Worm (Caenorhabditis elegans) whole organism, late embryonic: ENCODE measurements around the gene T07C4.12.

Experiments
- C08G9.2 ChIP-seq: sonication (generic microtip); optimal IDR thresholded peaks from 2 replicates; lab custom pipeline; 2016; ENCODE audit warnings: mild to moderate bottlenecking, missing genetic modification characterization, moderate library complexity, missing compliant biosample characterization
- C38D4.7 ChIP-seq: fragments of 200-800 bp; sonication (Bioruptor generic); optimal IDR thresholded peaks from 2 replicates; lab custom pipeline; 2018; ENCODE audit warnings: mild to moderate bottlenecking, missing genetic modification characterization, moderate library complexity, missing compliant biosample characterization
- F13H6.1 ChIP-seq: sonication (generic microtip); optimal IDR thresholded peaks from 2 replicates; lab custom pipeline; 2016; ENCODE audit warnings: missing genetic modification characterization, missing compliant biosample characterization
- T23F11.4 ChIP-seq: fragments of 200-800 bp; sonication (Bioruptor generic); optimal IDR thresholded peaks from 2 replicates; lab custom pipeline; 2018; ENCODE audit warnings: mild to moderate bottlenecking, missing genetic modification characterization, missing compliant biosample characterization
- ahr-1 ChIP-seq: sonication (generic microtip); optimal IDR thresholded peaks from 2 replicates; lab custom pipeline; 2016; ENCODE audit warnings: missing genetic modification characterization, missing compliant biosample characterization
- ceh-19 ChIP-seq: fragments of 200-800 bp; sonication (Bioruptor generic); optimal IDR thresholded peaks from 2 replicates; lab custom pipeline; 2018; ENCODE audit warnings: mild to moderate bottlenecking, missing genetic modification characterization, missing compliant biosample characterization
- ceh-2 ChIP-seq: sonication (generic microtip); optimal IDR thresholded peaks from 2 replicates; lab custom pipeline; 2016; ENCODE audit warnings: missing genotype, missing genetic modification characterization, missing compliant biosample characterization
- ceh-22 ChIP-seq: sonication (generic microtip); optimal IDR thresholded peaks from 2 replicates; lab custom pipeline; 2017; ENCODE audit warnings: missing biosample characterization, missing genetic modification characterization
- ceh-24 ChIP-seq: sonication (generic microtip); optimal IDR thresholded peaks from 2 replicates; lab custom pipeline; 2016; ENCODE audit warnings: mild to moderate bottlenecking, missing genetic modification characterization, missing compliant biosample characterization
- ceh-31 ChIP-seq: sonication (generic microtip); optimal IDR thresholded peaks from 2 replicates; lab custom pipeline; 2016; ENCODE audit warnings: missing genetic modification characterization, missing compliant biosample characterization
- ceh-48 ChIP-seq: sonication (generic microtip); optimal IDR thresholded peaks from 2 replicates; lab custom pipeline; 2016; ENCODE audit warnings: missing genetic modification characterization, inconsistent platforms, missing compliant biosample characterization
- ceh-9 ChIP-seq: sonication (generic microtip); optimal IDR thresholded peaks from 2 replicates; lab custom pipeline; 2016; ENCODE audit warnings: mild to moderate bottlenecking, missing genetic modification characterization, inconsistent platforms, missing compliant biosample characterization
- che-1 ChIP-seq: sonication (generic microtip); optimal IDR thresholded peaks from 2 replicates; lab custom pipeline; 2016; ENCODE audit warnings: mild to moderate bottlenecking, missing genetic modification characterization, missing compliant biosample characterization
- dmd-4 ChIP-seq: sonication (generic microtip); optimal IDR thresholded peaks from 2 replicates; lab custom pipeline; 2016; ENCODE audit warnings: borderline replicate concordance, missing genetic modification characterization, missing compliant biosample characterization
- elt-2 ChIP-seq: sonication (generic microtip); optimal IDR thresholded peaks from 2 replicates; lab custom pipeline; 2016; ENCODE audit warnings: missing genetic modification reagents, missing genetic modification characterization, missing compliant biosample characterization
- ets-4 ChIP-seq: sonication (generic microtip); optimal IDR thresholded peaks from 2 replicates; lab custom pipeline; 2016; ENCODE audit warnings: missing genetic modification characterization, missing compliant biosample characterization
- eyg-1 ChIP-seq: sonication (generic microtip); optimal IDR thresholded peaks from 2 replicates; lab custom pipeline; 2016; ENCODE audit warnings: missing genotype, missing genetic modification characterization, missing compliant biosample characterization
- fax-1 ChIP-seq: sonication (generic microtip); optimal IDR thresholded peaks from 2 replicates; lab custom pipeline; 2016; ENCODE audit warnings: missing genotype, missing genetic modification characterization, missing compliant biosample characterization
- hlh-13 ChIP-seq: fragments of 200-800 bp; sonication (Bioruptor generic); optimal IDR thresholded peaks from 2 replicates; lab custom pipeline; 2018; ENCODE audit warnings: mild to moderate bottlenecking, missing genetic modification characterization, missing compliant biosample characterization
- nhr-11 ChIP-seq: fragments of 150-350 bp; optimal IDR thresholded peaks from 2 replicates; lab custom pipeline; 2014; ENCODE audit warnings: missing biosample characterization, missing genetic modification characterization
- npax-4 ChIP-seq: sonication (generic microtip); optimal IDR thresholded peaks from 2 replicates; lab custom pipeline; 2016; ENCODE audit warnings: missing genetic modification characterization, missing compliant biosample characterization
- pax-1 ChIP-seq: fragments of 150-350 bp; optimal IDR thresholded peaks from 2 replicates; lab custom pipeline; 2014; ENCODE audit warnings: missing biosample characterization, missing genetic modification characterization
- pha-2 ChIP-seq: sonication (generic microtip); optimal IDR thresholded peaks from 2 replicates; lab custom pipeline; 2017; ENCODE audit warnings: mild to moderate bottlenecking, missing genetic modification characterization, missing compliant biosample characterization
- pqm-1 ChIP-seq: sonication (generic microtip); optimal IDR thresholded peaks from 2 replicates; lab custom pipeline; 2016; ENCODE audit warnings: missing genetic modification characterization, missing compliant biosample characterization
- pros-1 ChIP-seq: fragments of 150-350 bp; optimal IDR thresholded peaks from 2 replicates; lab custom pipeline; 2014; ENCODE audit warnings: missing biosample characterization, missing genetic modification reagents, missing genetic modification characterization
- ref-2 ChIP-seq: sonication (generic microtip); optimal IDR thresholded peaks from 2 replicates; lab custom pipeline; 2016; ENCODE audit warnings: missing genetic modification characterization, missing compliant biosample characterization
- sdc-2 ChIP-seq: sonication (generic microtip); optimal IDR thresholded peaks from 2 replicates; lab custom pipeline; 2016; ENCODE audit warnings: missing genotype, missing genetic modification characterization, missing compliant biosample characterization
- sox-2 ChIP-seq: fragments of 200-800 bp; sonication (Bioruptor generic); IDR thresholded peaks from 2 replicates; pipeline ENCODE4 v1.3.6; 2022; ENCODE audit warnings: missing genetic modification reagents, missing genetic modification characterization, missing compliant biosample characterization
- sox-4 ChIP-seq: sonication (generic microtip); optimal IDR thresholded peaks from 2 replicates; lab custom pipeline; 2017; ENCODE audit warnings: mild to moderate bottlenecking, missing genetic modification characterization, inconsistent platforms, missing compliant biosample characterization
- syd-9 ChIP-seq: sonication (generic microtip); optimal IDR thresholded peaks from 2 replicates; lab custom pipeline; 2016; ENCODE audit warnings: mild to moderate bottlenecking, missing genetic modification characterization, moderate library complexity, missing compliant biosample characterization
- tbx-2 ChIP-seq: sonication (generic microtip); optimal IDR thresholded peaks from 2 replicates; lab custom pipeline; 2016; ENCODE audit warnings: missing genetic modification characterization, missing compliant biosample characterization
- unc-42 ChIP-seq: sonication (generic microtip); optimal IDR thresholded peaks from 2 replicates; lab custom pipeline; 2016; ENCODE audit warnings: missing genotype, missing genetic modification characterization, missing compliant biosample characterization
- unc-86 ChIP-seq: sonication (generic microtip); optimal IDR thresholded peaks from 2 replicates; lab custom pipeline; 2016; ENCODE audit warnings: missing genetic modification characterization, missing compliant biosample characterization
- ztf-16 ChIP-seq: sonication (generic microtip); optimal IDR thresholded peaks from 2 replicates; lab custom pipeline; 2017; ENCODE audit warnings: missing genetic modification characterization, missing compliant biosample characterization

Gene T07C4.12

DNA sequence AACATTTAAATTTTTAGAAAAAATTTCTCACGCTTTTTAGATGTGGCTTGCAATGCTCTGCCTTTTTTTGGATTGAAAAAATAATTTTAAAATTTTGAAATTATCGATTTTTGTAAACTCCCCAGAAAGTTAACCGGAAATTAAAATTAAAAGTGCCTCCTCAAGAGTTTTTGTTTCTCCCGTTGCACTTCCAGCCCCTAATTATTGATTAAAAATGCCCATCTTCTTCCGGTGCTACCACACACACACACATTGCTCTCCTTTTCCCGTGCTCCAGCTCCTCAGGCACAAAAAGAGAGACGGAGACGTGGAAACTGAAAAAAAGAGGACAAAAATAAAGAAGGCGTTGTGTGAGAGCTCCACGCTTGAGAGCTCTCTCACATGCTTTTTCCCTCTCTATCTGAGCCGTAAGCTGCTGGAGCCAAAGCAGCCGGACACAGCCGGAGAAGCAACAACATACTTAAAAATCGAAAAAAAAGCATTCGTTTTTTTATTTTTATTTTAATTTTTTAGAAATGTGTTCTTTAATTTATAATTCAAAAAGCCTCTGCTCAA lies 35.0 kb upstream of the T07C4.12 start:
- TF ChIP-seq ceh-48 (tag; lab: Kevin White, UChicago) (peak; percentile 56), unc-42 (peak; percentile 37), npax-4 (no peak), syd-9 (tag; lab: Kevin White, UChicago) (no peak), pha-2 (tag; lab: Kevin White, UChicago) (no peak)
- TF ChIP-seq, all 69 proteins: peak for 2

DNA sequence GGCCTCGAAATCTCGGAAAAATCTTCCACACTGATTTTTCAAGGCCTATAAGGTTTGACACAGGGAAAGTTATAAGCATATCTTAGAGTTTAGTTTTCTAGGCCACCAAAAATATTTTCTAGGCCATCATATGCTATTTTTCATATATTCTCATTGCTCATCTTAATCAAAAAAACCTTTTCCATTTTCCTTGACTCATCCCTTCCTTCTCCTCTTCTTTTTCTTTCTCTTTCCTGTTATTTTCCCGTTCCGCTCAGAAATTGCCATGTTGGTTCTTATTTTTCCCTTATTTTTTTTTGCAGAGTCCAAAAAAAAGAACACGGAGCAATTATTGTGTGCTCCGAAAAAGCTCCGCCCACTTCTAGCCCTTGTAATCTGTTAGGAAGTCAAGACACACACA lies 32.2 kb upstream of the T07C4.12 start, which contains the start of gene tbc-8:
Gene tbc-8, plus strand, starts transcription at position 301 of the 400 bp plus-strand sequence.
- TF ChIP-seq sdc-2 (tag; lab: Kevin White, UChicago) (no peak), ceh-19 (GFP tag; lab: Kevin White, UChicago) (no peak), C08G9.2 (tag; lab: Kevin White, UChicago) (no peak), eyg-1 (no peak), pros-1 (no peak), sox-2 (no peak), tbx-2 (tag; lab: Kevin White, UChicago) (no peak), nhr-11 (no peak), sox-4 (tag; lab: Kevin White, UChicago) (no peak), ceh-24 (tag; lab: Kevin White, UChicago) (no peak), ref-2 (tag; lab: Kevin White, UChicago) (no peak)

- TF ChIP-seq sox-2 (no peak), pha-2 (tag; lab: Kevin White, UChicago) (no peak), pqm-1 (tag; lab: Kevin White, UChicago) (no peak), ztf-16 (tag; lab: Kevin White, UChicago) (no peak), ref-2 (tag; lab: Kevin White, UChicago) (no peak), C38D4.7 (GFP tag; lab: Kevin White, UChicago) (no peak), ceh-31 (no peak), ceh-22 (tag; lab: Kevin White, UChicago) (no peak), hlh-13 (GFP tag; lab: Kevin White, UChicago) (no peak), elt-2 (tag; lab: Kevin White, UChicago) (no peak), T23F11.4 (GFP tag; lab: Kevin White, UChicago) (no peak), dmd-4 (tag; lab: Kevin White, UChicago) (no peak)
Observed at ce11 chrIII:10362920-10363319, 30.5 kb upstream of the T07C4.12 start.

ce11 chrIII:10361456-10361855 lies 29.0 kb upstream of the T07C4.12 start:
- no peak for TF ChIP-seq npax-4
- TF ChIP-seq ahr-1 (tag; lab: Kevin White, UChicago): no peak
- no peak for TF ChIP-seq che-1 (tag; lab: Kevin White, UChicago)

DNA sequence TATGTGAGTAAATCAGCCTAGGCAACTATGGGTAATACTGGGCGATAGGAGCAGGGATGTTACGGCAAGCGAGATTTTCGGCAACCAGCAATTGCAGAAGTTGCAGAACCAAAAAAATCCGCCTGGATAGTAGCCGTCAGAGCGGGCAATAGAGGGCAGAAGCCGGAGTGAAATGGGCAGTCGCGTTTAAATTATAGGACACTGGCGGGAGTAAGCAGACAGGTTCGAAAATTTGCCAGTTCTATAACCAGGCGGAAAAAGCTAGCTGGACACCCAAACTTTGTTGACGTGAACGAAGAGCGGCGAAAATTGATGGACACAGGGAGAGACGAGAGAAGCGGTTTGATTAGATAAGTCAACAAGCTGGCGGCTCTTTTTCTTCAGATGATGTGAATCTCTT lies 27.5 kb upstream of the T07C4.12 start:
- TF ChIP-seq C38D4.7 (GFP tag; lab: Kevin White, UChicago) (no peak), unc-86 (tag; lab: Kevin White, UChicago) (no peak), nhr-11 (no peak), ceh-9 (tag; lab: Kevin White, UChicago) (no peak), syd-9 (tag; lab: Kevin White, UChicago) (no peak), pax-1 (tag; lab: Kevin White, UChicago) (no peak), che-1 (tag; lab: Kevin White, UChicago) (no peak), fax-1 (tag; lab: Kevin White, UChicago) (no peak), ceh-2 (tag; lab: Kevin White, UChicago) (no peak), ceh-48 (tag; lab: Kevin White, UChicago) (no peak), sdc-2 (tag; lab: Kevin White, UChicago) (no peak), ets-4 (tag; lab: Kevin White, UChicago) (no peak), F13H6.1 (no peak)
